Fruit fly (Drosophila melanogaster) whole organism, pupa: ENCODE data around the gene Cpr66D.

ENCODE experiments used
- CG10348 ChIP-seq: fragments of 200-800 bp; sonication (Bioruptor generic); IDR thresholded peaks from 2 replicates; pipeline ENCODE4 v1.3.6; 2022; ENCODE audit warnings: missing biosample characterization, missing genetic modification characterization
- CG12605 ChIP-seq: fragments of 200-800 bp; sonication (Bioruptor generic); IDR thresholded peaks from 2 replicates; pipeline ENCODE4 v1.3.6; 2022; ENCODE audit warnings: missing biosample characterization, missing genetic modification characterization
- CG13204 ChIP-seq: fragments of 200-800 bp; sonication (Bioruptor generic); optimal IDR thresholded peaks from 2 replicates; lab custom pipeline; 2018; ENCODE audit warnings: missing biosample characterization, mild to moderate bottlenecking, missing genetic modification characterization, moderate library complexity
- CG14655 ChIP-seq: fragments of 200-800 bp; sonication (Bioruptor generic); optimal IDR thresholded peaks from 3 replicates; lab custom pipeline; 2017; ENCODE audit warnings: mild to moderate bottlenecking, missing biosample characterization, missing genetic modification reagents, missing genetic modification characterization
- CG15710 ChIP-seq: fragments of 200-800 bp; sonication (Bioruptor generic); optimal IDR thresholded peaks from 2 replicates; lab custom pipeline; 2018; ENCODE audit warnings: missing biosample characterization, mild to moderate bottlenecking, missing genetic modification characterization, moderate library complexity
- CG17806 ChIP-seq: fragments of 200-800 bp; sonication (Bioruptor generic); optimal IDR thresholded peaks from 2 replicates; lab custom pipeline; 2018; ENCODE audit warnings: missing biosample characterization, mild to moderate bottlenecking, missing genetic modification characterization, moderate library complexity
- CG32121 ChIP-seq: fragments of 200-800 bp; sonication (Bioruptor generic); IDR thresholded peaks from 2 replicates; pipeline ENCODE4 v1.3.6; 2022; ENCODE audit warnings: missing biosample characterization, missing genetic modification characterization
- CG34367 ChIP-seq: fragments of 200-800 bp; sonication (Bioruptor generic); optimal IDR thresholded peaks from 2 replicates; lab custom pipeline; 2018; ENCODE audit warnings: missing biosample characterization, mild to moderate bottlenecking, missing genetic modification characterization
- CG4496 ChIP-seq: fragments of 200-800 bp; sonication (Bioruptor generic); IDR thresholded peaks from 3 replicates; pipeline ENCODE4 v1.3.6; 2022; ENCODE audit warnings: missing biosample characterization, missing genetic modification characterization
- CG8159 ChIP-seq: fragments of 200-800 bp; sonication (Bioruptor generic); optimal IDR thresholded peaks from 3 replicates; lab custom pipeline; 2018; ENCODE audit warnings: missing biosample characterization, mild to moderate bottlenecking, missing genetic modification characterization, moderate library complexity
- CG8301 ChIP-seq: fragments of 200-800 bp; sonication (Bioruptor generic); optimal IDR thresholded peaks from 2 replicates; lab custom pipeline; 2018; ENCODE audit warnings: missing biosample characterization, mild to moderate bottlenecking, missing genetic modification characterization
- CG9948 ChIP-seq: fragments of 200-800 bp; sonication (Bioruptor generic); optimal IDR thresholded peaks from 2 replicates; lab custom pipeline; 2018; ENCODE audit warnings: missing biosample characterization, mild to moderate bottlenecking, missing genetic modification characterization, moderate library complexity
- D1 ChIP-seq: fragments of 200-800 bp; sonication (Bioruptor generic); optimal IDR thresholded peaks from 2 replicates; lab custom pipeline; 2018; ENCODE audit warnings: missing biosample characterization, mild to moderate bottlenecking, missing genetic modification characterization, moderate library complexity
- EcR ChIP-seq: fragments of 200-800 bp; sonication (Bioruptor generic); optimal IDR thresholded peaks from 3 replicates; lab custom pipeline; 2019; ENCODE audit warnings: missing biosample characterization, missing genetic modification characterization, mild to moderate bottlenecking, moderate library complexity, missing genetic modification reagents
- Ets98B ChIP-seq: fragments of 200-800 bp; sonication (Bioruptor generic); IDR thresholded peaks from 2 replicates; pipeline ENCODE4 v1.3.6; 2022; ENCODE audit warnings: missing biosample characterization, missing genetic modification characterization
- Pif1A ChIP-seq: fragments of 200-800 bp; sonication (Bioruptor generic); optimal IDR thresholded peaks from 3 replicates; lab custom pipeline; 2016; ENCODE audit warnings: missing biosample characterization, missing genetic modification characterization
- Pif1B ChIP-seq: fragments of 200-800 bp; sonication (Bioruptor generic); optimal IDR thresholded peaks from 3 replicates; lab custom pipeline; 2016; ENCODE audit warnings: missing biosample characterization, missing genetic modification characterization
- Snoo ChIP-seq: fragments of 200-800 bp; sonication (Bioruptor generic); optimal IDR thresholded peaks from 3 replicates; lab custom pipeline; 2017; ENCODE audit warnings: missing biosample characterization, mild to moderate bottlenecking, missing genetic modification characterization, inconsistent platforms
- fd96Ca ChIP-seq: fragments of 200-800 bp; sonication (Bioruptor generic); IDR thresholded peaks from 3 replicates; pipeline ENCODE4 v1.3.6; 2022; ENCODE audit warnings: missing biosample characterization, missing genetic modification characterization
- gl ChIP-seq: fragments of 200-800 bp; sonication (Bioruptor generic); optimal IDR thresholded peaks from 2 replicates; lab custom pipeline; 2018; ENCODE audit warnings: missing biosample characterization, mild to moderate bottlenecking, missing genetic modification characterization
- rn ChIP-seq: fragments of 200-800 bp; sonication (Bioruptor generic); IDR thresholded peaks from 2 replicates; pipeline ENCODE4 v1.3.6; 2022; ENCODE audit warnings: missing biosample characterization, missing genetic modification characterization

Gene Cpr66D

dm6 chr3L:8652572-8652977 is 12.3 kb downstream of the Cpr66D start:
- TF ChIP-seq EcR (GFP tag; lab: Kevin White, UChicago) (peak; percentile 86), CG15710 (tag; lab: Kevin White, UChicago) (no peak), rn (GFP tag; lab: Robert Waterston, UW) (no peak), CG13204 (GFP tag; lab: Kevin White, UChicago) (peak; percentile 86), CG4496 (GFP tag; lab: Robert Waterston, UW) (peak; percentile 50; the same call in 1 of the 3 replicates), Snoo (tag; lab: Kevin White, UChicago) (no peak), CG9948 (no peak), gl (tag; lab: Kevin White, UChicago) (peak; percentile 11), CG32121 (GFP tag; lab: Robert Waterston, UW) (no peak), D1 (tag; lab: Kevin White, UChicago) (no peak), CG14655 (GFP tag; lab: Kevin White, UChicago) (no peak), CG17806 (tag; lab: Kevin White, UChicago) (no peak), CG8301 (tag; lab: Kevin White, UChicago) (no peak), Pif1B (no peak)

DNA sequence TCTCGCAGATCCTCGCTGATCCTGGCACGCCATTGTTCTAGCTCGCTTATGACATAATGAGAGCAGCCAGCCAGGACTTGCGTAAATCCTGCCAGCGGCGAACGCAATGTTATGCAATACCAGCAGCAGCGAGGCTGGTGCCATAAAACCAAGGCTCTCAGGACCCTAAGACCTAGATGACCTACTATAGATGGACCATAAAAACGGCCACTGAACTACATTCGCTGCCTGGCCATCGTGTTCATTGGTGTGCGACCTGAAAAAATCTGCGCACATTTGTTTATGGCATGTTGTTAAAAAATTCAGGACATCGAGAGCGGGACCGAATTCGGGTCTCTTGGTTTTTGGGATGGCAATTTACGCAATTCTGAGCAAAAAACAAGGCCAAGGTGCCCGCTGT is 13.3 kb downstream of the Cpr66D start:
- TF ChIP-seq Snoo (tag; lab: Kevin White, UChicago) (no peak), fd96Ca (GFP tag; lab: Robert Waterston, UW) (no peak)

dm6 chr3L:8655217-8655896 is 15.1 kb downstream of the Cpr66D start:
- TF ChIP-seq CG34367 (tag; lab: Kevin White, UChicago) (no peak), CG9948 (no peak), CG12605 (GFP tag; lab: Robert Waterston, UW) (no peak), Pif1A (no peak), CG17806 (tag; lab: Kevin White, UChicago) (no peak), CG8301 (tag; lab: Kevin White, UChicago) (no peak), gl (tag; lab: Kevin White, UChicago) (no peak), CG14655 (GFP tag; lab: Kevin White, UChicago) (no peak), CG8159 (tag; lab: Kevin White, UChicago) (no peak), CG4496 (GFP tag; lab: Robert Waterston, UW) (no peak), Pif1B (no peak)

DNA sequence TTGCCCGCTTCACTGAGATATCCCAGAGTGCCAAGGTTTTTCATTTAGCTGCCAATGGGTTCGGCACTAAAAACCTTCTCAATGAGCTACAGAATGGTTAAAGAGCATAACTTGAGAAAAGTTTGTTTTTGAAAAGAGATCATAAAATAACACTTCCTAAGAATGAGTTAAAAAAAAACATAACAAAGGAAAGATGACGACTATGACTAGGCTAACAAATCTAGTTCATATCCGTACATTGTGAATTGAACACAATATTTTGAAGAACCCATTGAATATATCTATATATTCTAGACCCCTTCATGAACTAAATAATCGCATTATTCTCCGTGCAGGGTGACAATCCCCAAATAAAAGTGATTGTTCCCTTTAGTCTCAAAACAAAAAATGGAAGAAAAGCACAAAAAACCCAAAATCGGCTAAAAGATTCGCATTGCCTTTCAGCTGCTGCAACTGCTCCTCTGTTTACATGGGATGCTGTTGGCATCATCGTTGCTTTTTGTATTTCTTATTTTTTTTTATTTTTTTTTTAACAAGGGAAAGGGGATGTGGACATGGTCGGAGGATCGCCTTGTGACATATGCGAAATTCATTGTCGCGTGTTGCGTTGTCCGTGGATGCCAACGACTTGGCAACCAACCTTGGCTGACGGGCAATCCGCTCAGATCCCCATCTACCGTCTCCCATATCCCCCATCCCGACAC is 16.6 kb downstream of the Cpr66D start:
- TF ChIP-seq CG9948 (peak; percentile 49), D1 (tag; lab: Kevin White, UChicago) (peak; percentile 29), CG4496 (GFP tag; lab: Robert Waterston, UW) (no peak), CG13204 (GFP tag; lab: Kevin White, UChicago) (no peak), rn (GFP tag; lab: Robert Waterston, UW) (no peak), gl (tag; lab: Kevin White, UChicago) (no peak), CG8159 (tag; lab: Kevin White, UChicago) (peak; percentile 92), CG32121 (GFP tag; lab: Robert Waterston, UW) (no peak), EcR (GFP tag; lab: Kevin White, UChicago) (no peak), CG34367 (tag; lab: Kevin White, UChicago) (peak; percentile 42), CG10348 (no peak), Ets98B (no peak), CG12605 (GFP tag; lab: Robert Waterston, UW) (no peak), CG14655 (GFP tag; lab: Kevin White, UChicago) (no peak), Pif1B (peak; percentile 90), CG15710 (tag; lab: Kevin White, UChicago) (peak; percentile 89), Snoo (tag; lab: Kevin White, UChicago) (peak; percentile 86), fd96Ca (GFP tag; lab: Robert Waterston, UW) (no peak), Pif1A (peak; percentile 87), CG8301 (tag; lab: Kevin White, UChicago) (no peak), CG17806 (tag; lab: Kevin White, UChicago) (peak; percentile 51)

DNA sequence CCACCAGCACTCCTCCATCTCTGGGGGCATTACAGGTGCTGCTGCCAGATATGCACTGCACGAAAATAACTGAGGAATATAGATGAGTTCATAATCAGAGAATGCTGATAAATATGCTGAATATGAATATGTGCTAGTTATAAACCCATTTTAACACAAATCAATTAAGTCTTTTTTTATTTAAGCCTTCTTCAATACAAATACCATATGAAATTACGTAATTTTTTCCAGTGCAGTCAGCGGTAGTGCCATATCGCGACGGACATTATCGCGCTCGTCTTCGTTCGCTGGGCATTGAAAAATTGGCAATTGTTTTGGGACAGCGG is 17.2 kb downstream of the Cpr66D start:
- TF ChIP-seq Pif1A (peak; percentile 88), Ets98B (peak; percentile 53; the same call in 1 of the 2 replicates), CG4496 (GFP tag; lab: Robert Waterston, UW) (peak; percentile 88), fd96Ca (GFP tag; lab: Robert Waterston, UW) (peak; percentile 68; the same call in 2 of the 3 replicates), CG8301 (tag; lab: Kevin White, UChicago) (peak; percentile 47), Snoo (tag; lab: Kevin White, UChicago) (peak; percentile 82), CG8159 (tag; lab: Kevin White, UChicago) (peak; percentile 95), CG10348 (no peak), CG12605 (GFP tag; lab: Robert Waterston, UW) (no peak), CG34367 (tag; lab: Kevin White, UChicago) (peak; percentile 78), CG9948 (peak; percentile 85), D1 (tag; lab: Kevin White, UChicago) (peak; percentile 85), gl (tag; lab: Kevin White, UChicago) (peak; percentile 80), CG13204 (GFP tag; lab: Kevin White, UChicago) (peak; percentile 94), CG15710 (tag; lab: Kevin White, UChicago) (peak; percentile 91), CG32121 (GFP tag; lab: Robert Waterston, UW) (peak; percentile 81), CG17806 (tag; lab: Kevin White, UChicago) (peak; percentile 89), rn (GFP tag; lab: Robert Waterston, UW) (peak; percentile 47; the same call in 1 of the 2 replicates), Pif1B (peak; percentile 84), EcR (GFP tag; lab: Kevin White, UChicago) (peak; percentile 85), CG14655 (GFP tag; lab: Kevin White, UChicago) (peak; percentile 62)
